Worm (Caenorhabditis elegans): Measurements from ENCODE around the gene srh-48.
A peak's percentile ranks its signal among the peaks of the same experiment; 100 is the strongest.

srh-48 gene

ce11 chrII:9358230-9358629 lies 21.7 kb upstream of the srh-48 start, which contains the start of gene mel-11:
TSS of gene mel-11 (plus strand) at chrII:9358530.
- TF ChIP-seq crh-2 (tag; optimal IDR thresholded peaks at IDR 0.05) (no peak), nhr-25 (tag; optimal IDR thresholded peaks at IDR 0.05) (no peak), unc-39 (tag; optimal IDR thresholded peaks at IDR 0.05) (no peak), mdl-1 (tag; optimal IDR thresholded peaks at IDR 0.05) (no peak), lsy-2 (tag; optimal IDR thresholded peaks at IDR 0.05) (no peak), elt-1 (tag; optimal IDR thresholded peaks at IDR 0.05) (no peak), ama-1 (optimal IDR thresholded peaks at IDR 0.05) (no peak), mab-5 (tag; optimal IDR thresholded peaks at IDR 0.05) (no peak)

- TF ChIP-seq nhr-237 (tag; optimal IDR thresholded peaks at IDR 0.05) (no peak), C34F6.9 (tag; optimal IDR thresholded peaks at IDR 0.05) (no peak), R02D3.7 (tag; optimal IDR thresholded peaks at IDR 0.05) (no peak), peb-1 (tag; optimal IDR thresholded peaks at IDR 0.05) (no peak), ZK546.5 (tag; optimal IDR thresholded peaks at IDR 0.05) (no peak), gmeb-1 (tag; optimal IDR thresholded peaks at IDR 0.05) (no peak)
These were observed 17.6 kb upstream of the srh-48 start for ce11 chrII:9362249-9362648.

ce11 chrII:9369394-9369793 lies 10.5 kb upstream of the srh-48 start:
- no peak for TF ChIP-seq mdl-1 (tag; optimal IDR thresholded peaks at IDR 0.05)
- no peak for TF ChIP-seq mab-5 (tag; optimal IDR thresholded peaks at IDR 0.05)
- TF ChIP-seq crh-2 (tag; optimal IDR thresholded peaks at IDR 0.05), result no peak
- TF ChIP-seq ama-1 (optimal IDR thresholded peaks at IDR 0.05), result no peak
- no peak for TF ChIP-seq ztf-1 (GFP tag; conservative IDR thresholded peaks at IDR 0.05)
- no peak for TF ChIP-seq zag-1 (tag; optimal IDR thresholded peaks at IDR 0.05)
- TF ChIP-seq nhr-10 (tag; optimal IDR thresholded peaks at IDR 0.05), result no peak
- no peak for TF ChIP-seq R02D3.7 (tag; optimal IDR thresholded peaks at IDR 0.05)
- no peak for TF ChIP-seq ztf-4 (tag; optimal IDR thresholded peaks at IDR 0.05)
- TF ChIP-seq ZK546.5 (tag; optimal IDR thresholded peaks at IDR 0.05), result no peak
- no peak for TF ChIP-seq nhr-129 (tag; optimal IDR thresholded peaks at IDR 0.05)
- TF ChIP-seq unc-39 (tag; optimal IDR thresholded peaks at IDR 0.05), result no peak
- TF ChIP-seq ztf-11 (tag; optimal IDR thresholded peaks at IDR 0.05), result no peak
- TF ChIP-seq nhr-23 (tag; optimal IDR thresholded peaks at IDR 0.05), result no peak

- TF ChIP-seq sma-9 (GFP tag; optimal IDR thresholded peaks at IDR 0.05) (no peak), sma-9 (tag; optimal IDR thresholded peaks at IDR 0.05) (no peak), unc-39 (tag; optimal IDR thresholded peaks at IDR 0.05) (no peak), peb-1 (tag; optimal IDR thresholded peaks at IDR 0.05) (no peak), ztf-11 (tag; optimal IDR thresholded peaks at IDR 0.05) (no peak), sem-4 (tag; optimal IDR thresholded peaks at IDR 0.05) (no peak), ztf-4 (tag; optimal IDR thresholded peaks at IDR 0.05) (no peak)
These were observed 7.5 kb upstream of the srh-48 start, which contains the start of gene C06C3.3 for ce11 chrII:9372393-9372792. TSS of gene C06C3.3 (minus strand) at chrII:9372493.

ce11 chrII:9372991-9373390 lies 6.9 kb upstream of the srh-48 start, which contains the start of gene C06C3.4:
TSS of gene C06C3.4 (plus strand) at chrII:9373291.
- no peak for TF ChIP-seq mdl-1 (tag; optimal IDR thresholded peaks at IDR 0.05)
- no peak for TF ChIP-seq nhr-25 (tag; optimal IDR thresholded peaks at IDR 0.05)

ce11 chrII:9374807-9375206 lies 5.1 kb upstream of the srh-48 start, which contains the start of gene C06C3.12:
TSS of gene C06C3.12 (plus strand) at chrII:9375107.
- TF ChIP-seq nhr-10 (tag; optimal IDR thresholded peaks at IDR 0.05), result no peak
- TF ChIP-seq lin-11 (tag; optimal IDR thresholded peaks at IDR 0.05), result no peak
- TF ChIP-seq snpc-4 (tag; optimal IDR thresholded peaks at IDR 0.05), result no peak
- TF ChIP-seq fos-1 (tag; optimal IDR thresholded peaks at IDR 0.05), result peak; percentile 24
- no peak for TF ChIP-seq nhr-237 (tag; optimal IDR thresholded peaks at IDR 0.05)

- TF ChIP-seq lin-39 (tag; optimal IDR thresholded peaks at IDR 0.05), result no peak
- TF ChIP-seq nhr-12 (tag; optimal IDR thresholded peaks at IDR 0.05), result no peak
- TF ChIP-seq ztf-4 (tag; optimal IDR thresholded peaks at IDR 0.05), result no peak
- TF ChIP-seq snpc-4 (tag; optimal IDR thresholded peaks at IDR 0.05), result no peak
- TF ChIP-seq nhr-25 (tag; optimal IDR thresholded peaks at IDR 0.05), result no peak
- TF ChIP-seq nhr-129 (tag; optimal IDR thresholded peaks at IDR 0.05), result no peak
- no peak for TF ChIP-seq ceh-82 (tag; optimal IDR thresholded peaks at IDR 0.05)
- no peak for TF ChIP-seq crh-2 (tag; optimal IDR thresholded peaks at IDR 0.05)
- TF ChIP-seq gmeb-1 (tag; optimal IDR thresholded peaks at IDR 0.05), result no peak
- no peak for TF ChIP-seq C34F6.9 (tag; optimal IDR thresholded peaks at IDR 0.05)
- TF ChIP-seq lin-13 (GFP tag; optimal IDR thresholded peaks at IDR 0.05), result no peak
- TF ChIP-seq blmp-1 (tag; optimal IDR thresholded peaks at IDR 0.05; ENCODE audit: insufficient read depth), result no peak
- no peak for TF ChIP-seq unc-62 (GFP tag; optimal IDR thresholded peaks at IDR 0.05)
- no peak for TF ChIP-seq mab-5 (tag; optimal IDR thresholded peaks at IDR 0.05)
- no peak for TF ChIP-seq aly-2 (tag; optimal IDR thresholded peaks at IDR 0.05)
- TF ChIP-seq sma-9 (GFP tag; optimal IDR thresholded peaks at IDR 0.05), result no peak
- TF ChIP-seq sma-9 (tag; optimal IDR thresholded peaks at IDR 0.05), result no peak
- TF ChIP-seq peb-1 (tag; optimal IDR thresholded peaks at IDR 0.05), result no peak
These were observed 2.7 kb upstream of the srh-48 start, which contains the start of gene C06C3.10 for ce11 chrII:9377158-9377557. TSS of gene C06C3.10 (minus strand) at chrII:9377258.
